Fruit fly (Drosophila melanogaster): ENCODE results near the gene sens-2.

sens-2 gene

dm6 chr2L:6773645-6774044 lies 48.1 kb upstream of the sens-2 start, which contains the start of gene CG17378 (continued):
- TF ChIP-seq luna (GFP tag; optimal IDR thresholded peaks at IDR 0.05): no peak
- no peak for TF ChIP-seq crc (GFP tag; optimal IDR thresholded peaks at IDR 0.05)
- TF ChIP-seq CG9817 (tag; optimal IDR thresholded peaks at IDR 0.05): no peak
- TF ChIP-seq CG1233 (GFP tag; optimal IDR thresholded peaks at IDR 0.05): no peak
- TF ChIP-seq CG9437 (GFP tag; optimal IDR thresholded peaks at IDR 0.05): no peak
- no peak for TF ChIP-seq CG31365 (tag; optimal IDR thresholded peaks at IDR 0.05)
- no peak for TF ChIP-seq CG17328 (GFP tag; IDR thresholded peaks at IDR 0.05)
- TF ChIP-seq BEAF-32 (GFP tag; optimal IDR thresholded peaks at IDR 0.05): peak; percentile 12
- no peak for TF ChIP-seq CG8944 (GFP tag; optimal IDR thresholded peaks at IDR 0.05)
- no peak for TF ChIP-seq fu2 (GFP tag; optimal IDR thresholded peaks at IDR 0.05)
- no peak for TF ChIP-seq tx (GFP tag; optimal IDR thresholded peaks at IDR 0.05)
- no peak for TF ChIP-seq lilli (GFP tag; optimal IDR thresholded peaks at IDR 0.05)
- no peak for TF ChIP-seq gem (tag; optimal IDR thresholded peaks at IDR 0.05)
- TF ChIP-seq unpg (GFP tag; optimal IDR thresholded peaks at IDR 0.05): no peak
- no peak for TF ChIP-seq CG8388 (GFP tag; optimal IDR thresholded peaks at IDR 0.05)
- no peak for TF ChIP-seq CG7556 (GFP tag; optimal IDR thresholded peaks at IDR 0.05)
- TF ChIP-seq CG4617 (GFP tag; optimal IDR thresholded peaks at IDR 0.05; ENCODE audit: borderline replicate concordance): no peak
- TF ChIP-seq Rfx (GFP tag; IDR thresholded peaks at IDR 0.05): peak; percentile 22; the same call in 1 of the 2 replicates
- no peak for TF ChIP-seq CG1792 (GFP tag; optimal IDR thresholded peaks at IDR 0.05)
- TF ChIP-seq aop (GFP tag; IDR thresholded peaks at IDR 0.05): no peak
- TF ChIP-seq CG32532 (GFP tag; IDR thresholded peaks at IDR 0.05): no peak
- no peak for TF ChIP-seq zf30C (GFP tag; optimal IDR thresholded peaks at IDR 0.05)
- TF ChIP-seq GATAe (GFP tag; conservative IDR thresholded peaks at IDR 0.05): no peak
- TF ChIP-seq corto (GFP tag; optimal IDR thresholded peaks at IDR 0.05): no peak
- no peak for TF ChIP-seq Opbp (GFP tag; IDR thresholded peaks at IDR 0.05; ENCODE audit: partially characterized antibody)
- no peak for TF ChIP-seq dmrt99B (tag; optimal IDR thresholded peaks at IDR 0.05)
- TF ChIP-seq D19B (GFP tag; optimal IDR thresholded peaks at IDR 0.05): no peak
- no peak for TF ChIP-seq al (GFP tag; IDR thresholded peaks at IDR 0.05)
- no peak for TF ChIP-seq zfh1 (GFP tag; IDR thresholded peaks at IDR 0.05)
- TF ChIP-seq fd64A (GFP tag; optimal IDR thresholded peaks at IDR 0.05): no peak
- no peak for TF ChIP-seq dati (GFP tag; IDR thresholded peaks at IDR 0.05)
- no peak for TF ChIP-seq Bteb2 (GFP tag; optimal IDR thresholded peaks at IDR 0.05)
- TF ChIP-seq prd (optimal IDR thresholded peaks at IDR 0.05): no peak
- TF ChIP-seq prd (GFP tag; IDR thresholded peaks at IDR 0.05): no peak
- no peak for TF ChIP-seq CG12236 (GFP tag; optimal IDR thresholded peaks at IDR 0.05)
- no peak for TF ChIP-seq HLH54F (GFP tag; optimal IDR thresholded peaks at IDR 0.05)
- TF ChIP-seq CG4360 (GFP tag; IDR thresholded peaks at IDR 0.05): no peak
- peak; percentile 83 for TF ChIP-seq onecut (GFP tag; IDR thresholded peaks at IDR 0.05)
- TF ChIP-seq CG13287 (GFP tag; IDR thresholded peaks at IDR 0.05; ENCODE audit: partially characterized antibody): peak; percentile 47
- no peak for TF ChIP-seq CG7987 (GFP tag; optimal IDR thresholded peaks at IDR 0.05)
- no peak for TF ChIP-seq fd96Cb (tag; optimal IDR thresholded peaks at IDR 0.05)
- TF ChIP-seq Neu2 (GFP tag; optimal IDR thresholded peaks at IDR 0.05; ENCODE audit: borderline replicate concordance): no peak
- TF ChIP-seq unc-4 (GFP tag; IDR thresholded peaks at IDR 0.05; ENCODE audit: partially characterized antibody): peak; percentile 42; the same call in 1 of the 2 replicates
- no peak for TF ChIP-seq Nf-YB (GFP tag; optimal IDR thresholded peaks at IDR 0.05)
- TF ChIP-seq sna (GFP tag; IDR thresholded peaks at IDR 0.05; ENCODE audit: partially characterized antibody): 0 out of 2 replicates have a peak, but pooled peaks have one; percentile 28
- TF ChIP-seq MTF-1 (GFP tag; optimal IDR thresholded peaks at IDR 0.05; ENCODE audit: borderline replicate concordance): no peak
- TF ChIP-seq Sry-δ (GFP tag; optimal IDR thresholded peaks at IDR 0.05): no peak
- no peak for TF ChIP-seq CG14710 (tag; optimal IDR thresholded peaks at IDR 0.05)
- TF ChIP-seq repo (GFP tag; optimal IDR thresholded peaks at IDR 0.05): no peak
- TF ChIP-seq row (GFP tag; IDR thresholded peaks at IDR 0.05): no peak
- no peak for TF ChIP-seq tup (GFP tag; optimal IDR thresholded peaks at IDR 0.05)

Data from whole organism, embryonic.